Worm (Caenorhabditis elegans) whole organism, late embryonic: ENCODE results near the gene F23A7.4.

Experiments used
- T23F11.4 ChIP-seq: fragments of 200-800 bp; sonication (Bioruptor generic); optimal IDR thresholded peaks from 2 replicates; lab custom pipeline; 2018; ENCODE audit warnings: mild to moderate bottlenecking, missing genetic modification characterization, missing compliant biosample characterization
- pha-4 ChIP-seq: fragments of 150-350 bp; optimal IDR thresholded peaks from 2 replicates; lab custom pipeline; 2018; ENCODE audit warnings: missing biosample characterization, missing genetic modification reagents, missing genetic modification characterization
- unc-42 ChIP-seq: sonication (generic microtip); optimal IDR thresholded peaks from 2 replicates; lab custom pipeline; 2016; ENCODE audit warnings: missing genotype, missing genetic modification characterization, missing compliant biosample characterization

DNA sequence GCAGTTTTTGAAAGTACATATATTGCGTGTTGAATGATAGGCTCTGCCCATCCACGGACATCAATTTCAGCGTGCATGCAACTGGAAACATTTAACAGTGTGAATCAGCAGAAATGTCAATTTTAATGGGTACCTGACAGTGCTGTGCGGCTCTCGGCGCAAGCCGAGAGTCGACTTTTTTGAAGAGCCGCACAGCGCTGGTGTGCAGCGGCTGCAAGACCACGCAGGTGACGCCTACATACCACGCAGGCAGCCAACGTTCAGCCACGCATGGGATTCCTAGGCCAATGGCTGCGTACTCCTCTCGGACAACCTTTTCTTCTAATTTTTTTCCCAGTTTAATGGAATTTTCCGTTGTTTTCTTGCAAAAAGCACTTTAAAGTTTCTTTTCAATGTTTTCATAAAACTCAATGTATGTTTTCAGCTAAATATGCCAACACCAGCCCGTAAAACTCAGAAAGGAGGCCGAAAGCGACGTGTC, 32.4 kb downstream of the F23A7.4 start, which contains the start of gene W10G6.1:
- TF ChIP-seq T23F11.4 (GFP tag; lab: Kevin White, UChicago), result no peak
- no peak for TF ChIP-seq unc-42 (tag; lab: Kevin White, UChicago)
- no peak for TF ChIP-seq pha-4 (tag; lab: Kevin White, UChicago)
